Worm (Caenorhabditis elegans): Measurements from ENCODE around the gene mdmh-35.

The mdmh-35 gene

DNA sequence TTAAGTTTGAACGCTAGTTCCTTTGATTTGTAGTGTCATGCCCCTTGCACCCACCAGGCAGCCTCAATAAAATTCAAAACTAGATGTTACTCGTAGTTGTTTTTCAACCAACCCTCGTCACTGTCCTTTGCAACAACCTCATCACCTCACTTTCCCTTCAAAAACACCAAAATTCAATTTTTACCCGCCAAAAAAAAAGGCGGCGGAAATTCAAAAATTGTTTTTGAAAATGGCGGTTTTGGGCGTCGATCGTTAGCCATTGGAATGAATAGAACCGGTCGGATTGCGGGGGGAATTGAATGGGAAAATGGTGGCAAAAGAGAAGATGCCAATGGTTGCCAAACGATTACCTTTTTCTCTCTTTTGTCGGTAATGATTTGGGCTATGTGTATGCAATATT is 49.5 kb downstream of the mdmh-35 start (continued):
- no peak for TF ChIP-seq nhr-77 (tag; optimal IDR thresholded peaks at IDR 0.05)
